Fruit fly (Drosophila melanogaster): Measurements from ENCODE around the gene BBS5.

The BBS5 gene

DNA sequence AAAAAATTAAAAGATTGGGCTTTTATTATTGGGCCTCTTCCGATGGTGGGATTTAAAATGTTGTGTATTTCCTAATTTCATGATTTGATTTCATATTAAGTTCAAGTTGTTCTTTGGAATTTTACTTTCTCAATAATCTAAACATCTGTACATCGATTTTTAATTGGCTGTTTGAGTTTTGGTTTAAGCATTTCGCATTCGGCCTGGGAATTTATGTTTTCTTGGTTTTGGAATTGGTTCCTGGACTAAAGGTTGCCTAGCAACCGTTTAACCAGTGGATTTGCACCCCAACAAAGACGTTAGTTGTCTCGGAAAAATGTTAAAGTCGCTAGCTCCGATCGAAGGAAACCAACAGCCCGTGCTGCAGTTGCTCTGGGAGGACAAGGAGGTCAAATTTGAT, at the start of gene BBS5:
Gene BBS5, plus strand, starts transcription at position 301 of the 400 bp plus-strand sequence.
- TF ChIP-seq CTCF (optimal IDR thresholded peaks at IDR 0.05) (no peak), CG8478 (optimal IDR thresholded peaks at IDR 0.05) (no peak)

dm6 chr3R:4768711-4769239, 47.3 kb upstream of the BBS5 start:
- no peak for TF ChIP-seq CTCF (optimal IDR thresholded peaks at IDR 0.05)
- TF ChIP-seq CG8478 (optimal IDR thresholded peaks at IDR 0.05), result no peak

DNA sequence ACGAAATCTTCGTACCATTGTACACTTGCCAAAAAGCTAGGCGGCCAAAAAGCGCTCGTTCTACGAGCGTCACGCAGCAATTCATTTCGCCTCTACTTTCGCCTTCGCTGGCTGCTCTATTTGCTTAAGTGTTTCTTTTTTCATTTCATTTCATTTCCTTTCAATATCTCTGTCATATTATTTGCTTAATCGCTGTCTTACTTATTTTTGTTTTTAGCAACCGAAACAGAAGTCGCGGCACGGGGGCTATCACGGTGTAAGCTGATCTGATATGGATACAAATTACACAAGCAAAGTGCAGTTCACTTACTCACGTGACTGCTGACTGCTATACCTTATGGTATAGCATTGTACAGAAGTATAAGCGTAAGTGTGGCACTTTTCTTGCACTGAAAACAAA, 44.8 kb upstream of the BBS5 start:
- TF ChIP-seq CTCF (optimal IDR thresholded peaks at IDR 0.05) (no peak), CG8478 (optimal IDR thresholded peaks at IDR 0.05) (no peak)

DNA sequence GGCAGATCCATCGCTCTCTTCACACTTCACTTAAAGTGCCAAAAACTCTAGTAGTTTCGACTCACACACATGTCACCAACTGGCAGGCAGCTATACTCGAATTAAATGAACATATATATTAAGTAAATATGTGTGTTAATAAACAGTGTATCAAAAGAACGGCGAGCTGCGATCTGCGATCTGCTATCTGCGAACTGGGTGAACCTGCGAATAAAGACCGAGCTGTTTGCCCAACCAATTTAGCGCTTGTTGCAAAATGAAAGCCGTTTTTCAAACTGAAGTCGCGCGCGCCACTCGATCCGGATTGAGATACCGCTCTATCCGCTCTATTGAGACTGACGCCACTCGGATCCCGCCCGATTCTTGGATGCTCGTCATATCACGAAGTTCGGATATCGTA, 43.0 kb upstream of the BBS5 start, which contains the start of gene CG44098:
Gene CG44098, minus strand, starts transcription at position 101 of the 400 bp plus-strand sequence.
- no peak for TF ChIP-seq CTCF (optimal IDR thresholded peaks at IDR 0.05)
- no peak for TF ChIP-seq CG8478 (optimal IDR thresholded peaks at IDR 0.05)

- no peak for TF ChIP-seq CG8478 (optimal IDR thresholded peaks at IDR 0.05)
- TF ChIP-seq CTCF (optimal IDR thresholded peaks at IDR 0.05), result no peak
These were observed 41.2 kb upstream of the BBS5 start, which contains the start of gene CG44088 for dm6 chr3R:4774953-4775352. CG44088 (minus strand) TSS chr3R:4775053.

DNA sequence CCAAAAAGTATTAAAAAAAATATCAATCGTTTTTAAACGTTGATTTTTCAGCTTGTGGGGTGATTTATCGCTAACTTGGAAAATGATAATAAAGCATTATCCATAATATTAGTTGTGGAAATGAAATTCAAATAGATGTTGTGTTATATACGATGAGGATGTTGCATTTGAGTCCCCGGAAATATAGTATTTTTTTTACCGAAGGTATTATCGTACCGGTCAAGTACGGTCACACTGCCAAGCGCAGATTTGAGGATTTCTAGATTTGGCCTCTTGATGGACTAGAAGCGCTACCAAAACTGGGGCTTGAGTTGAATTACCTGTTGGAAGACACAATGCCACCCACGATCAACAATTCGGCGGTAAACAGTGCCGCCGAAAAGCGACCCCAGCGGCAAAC, 40.7 kb upstream of the BBS5 start:
- no peak for TF ChIP-seq CG8478 (optimal IDR thresholded peaks at IDR 0.05)
- TF ChIP-seq CTCF (optimal IDR thresholded peaks at IDR 0.05), result no peak

- TF ChIP-seq CTCF (optimal IDR thresholded peaks at IDR 0.05) (no peak), CG8478 (optimal IDR thresholded peaks at IDR 0.05) (no peak)
These were observed 35.9 kb upstream of the BBS5 start, which contains the start of gene CG14655 for dm6 chr3R:4780262-4780661. CG14655 (minus strand) TSS chr3R:4780302.

DNA sequence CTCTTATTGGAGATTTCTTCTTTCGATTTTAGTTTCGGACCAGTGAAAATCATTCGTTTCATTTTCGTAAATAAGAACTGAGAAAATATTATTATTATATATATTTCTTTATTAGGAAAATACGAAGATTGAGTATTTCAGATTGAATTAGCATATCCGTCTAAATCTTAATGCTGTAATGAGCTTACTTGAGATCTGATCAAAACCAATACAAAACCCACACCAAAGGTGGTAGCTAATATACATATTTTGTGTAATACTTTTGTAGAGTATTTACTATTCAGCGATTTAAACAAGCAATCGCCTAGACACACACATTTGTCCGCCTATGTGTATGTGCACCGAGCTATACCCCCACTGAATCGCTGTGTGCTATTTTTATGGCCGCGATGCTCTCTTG, 35.4 kb upstream of the BBS5 start:
- TF ChIP-seq CTCF (optimal IDR thresholded peaks at IDR 0.05) (no peak), CG8478 (optimal IDR thresholded peaks at IDR 0.05) (no peak)

DNA sequence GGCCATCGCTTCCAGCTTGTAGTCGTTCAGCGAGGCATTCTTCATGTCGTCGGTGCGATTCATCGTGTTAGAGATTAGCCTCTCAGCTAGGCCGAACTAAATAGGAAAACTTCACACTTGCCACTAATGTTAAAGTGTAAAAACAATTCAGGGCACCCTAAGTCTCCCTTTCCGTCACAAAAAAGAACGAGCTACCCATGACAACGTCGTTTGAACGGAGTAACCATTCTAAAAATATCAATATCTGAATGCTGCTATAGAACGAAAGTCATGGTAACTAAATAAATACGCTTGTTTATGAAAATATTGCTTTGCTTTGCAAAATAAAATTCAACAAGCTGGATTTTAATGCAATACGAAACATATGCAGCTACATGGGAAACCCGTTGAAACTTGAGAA, 31.5 kb upstream of the BBS5 start, which contains the start of gene Ccdc39:
Gene Ccdc39, minus strand, starts transcription at position 101 of the 400 bp plus-strand sequence.
- TF ChIP-seq CG8478 (optimal IDR thresholded peaks at IDR 0.05), result no peak
- no peak for TF ChIP-seq CTCF (optimal IDR thresholded peaks at IDR 0.05)

DNA sequence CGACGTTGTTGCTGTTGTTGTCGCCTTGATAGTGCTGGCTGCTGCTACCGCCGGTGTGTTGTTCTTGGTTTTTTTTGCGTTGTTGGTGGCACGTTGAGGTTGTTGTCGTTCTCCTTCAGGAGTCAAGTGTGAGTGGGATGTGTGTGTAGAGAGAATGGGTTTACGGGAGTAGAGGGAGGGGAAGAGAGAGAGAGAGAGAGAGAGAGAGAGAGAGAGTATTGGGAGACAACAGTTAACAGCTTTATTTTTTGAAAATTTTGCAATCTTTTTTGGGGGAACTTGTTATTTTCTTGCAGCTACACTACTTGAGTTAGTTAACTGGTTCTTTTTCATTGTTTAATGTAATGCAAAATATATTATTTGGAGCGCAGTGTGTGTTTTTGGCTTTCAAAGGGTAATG, 18.5 kb upstream of the BBS5 start:
- TF ChIP-seq CG8478 (optimal IDR thresholded peaks at IDR 0.05), result no peak
- TF ChIP-seq CTCF (optimal IDR thresholded peaks at IDR 0.05), result no peak

DNA sequence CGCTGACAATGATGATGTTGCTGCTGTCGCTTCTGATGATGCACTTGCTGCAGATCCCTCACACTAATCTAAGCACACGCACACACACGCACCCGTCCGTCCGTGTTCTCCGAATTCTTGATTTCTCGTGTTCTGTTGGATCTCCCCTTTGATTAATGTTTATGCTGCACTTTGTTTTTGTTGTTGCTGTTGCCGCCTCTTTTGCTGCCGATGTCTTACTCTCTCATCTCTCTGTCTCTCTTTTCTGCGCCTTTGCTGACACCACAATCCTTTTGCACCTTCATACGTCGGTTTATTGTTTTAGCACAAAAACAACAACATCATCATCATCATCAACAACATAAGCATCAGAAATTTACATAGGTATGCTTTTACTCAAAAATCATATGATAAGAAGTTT, 18.1 kb upstream of the BBS5 start:
- TF ChIP-seq CTCF (optimal IDR thresholded peaks at IDR 0.05) (no peak), CG8478 (optimal IDR thresholded peaks at IDR 0.05) (no peak)

dm6 chr3R:4804126-4804649, 11.9 kb upstream of the BBS5 start:
- TF ChIP-seq CG8478 (optimal IDR thresholded peaks at IDR 0.05) (no peak), CTCF (optimal IDR thresholded peaks at IDR 0.05) (no peak)

- TF ChIP-seq CTCF (optimal IDR thresholded peaks at IDR 0.05) (no peak), CG8478 (optimal IDR thresholded peaks at IDR 0.05) (no peak)
These were observed 11.1 kb upstream of the BBS5 start for dm6 chr3R:4804828-4805707.

DNA sequence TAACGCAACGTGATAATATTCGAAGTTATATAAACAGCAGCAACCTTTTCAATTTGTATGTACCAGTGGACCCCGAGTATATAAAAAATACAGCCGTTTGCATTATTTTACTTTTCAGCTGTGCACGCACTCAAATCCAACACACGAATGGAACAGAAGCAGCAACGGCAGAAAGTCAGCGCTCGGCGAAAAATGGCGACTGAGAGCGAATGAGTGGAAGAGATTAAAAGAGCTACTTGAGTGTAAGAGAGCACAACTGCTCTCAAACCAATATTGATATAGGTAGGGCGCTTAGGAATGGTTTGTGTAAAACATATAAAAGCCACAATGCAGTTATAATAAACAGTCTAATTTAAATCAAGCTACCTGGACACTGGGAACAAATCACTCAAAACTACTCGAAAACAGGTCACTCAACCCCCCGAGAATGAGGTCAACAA, 9.8 kb upstream of the BBS5 start:
- TF ChIP-seq CG8478 (optimal IDR thresholded peaks at IDR 0.05) (no peak), CTCF (optimal IDR thresholded peaks at IDR 0.05) (no peak)

DNA sequence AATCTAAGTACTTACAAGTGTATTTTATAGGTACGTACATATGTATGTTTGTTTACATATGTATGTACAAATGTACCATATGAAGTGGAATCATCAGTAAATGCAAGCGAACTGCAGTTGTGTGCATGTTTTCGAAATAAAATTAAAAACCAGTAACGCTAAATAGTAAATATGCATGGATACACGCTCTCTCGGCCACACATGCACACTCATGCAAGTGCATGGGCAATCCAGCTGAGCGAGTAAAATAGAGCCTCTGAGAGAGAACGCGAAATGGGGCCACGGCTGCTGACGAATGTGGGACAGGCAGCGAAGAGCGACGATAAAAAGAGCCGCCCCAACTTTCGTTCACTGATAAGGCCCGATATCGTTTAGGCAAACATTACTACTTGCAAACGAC, 8.5 kb upstream of the BBS5 start:
- TF ChIP-seq CTCF (optimal IDR thresholded peaks at IDR 0.05) (no peak), CG8478 (optimal IDR thresholded peaks at IDR 0.05) (no peak)
